Fruit fly (Drosophila melanogaster): ENCODE measurements around the gene kek5.

Gene kek5

DNA sequence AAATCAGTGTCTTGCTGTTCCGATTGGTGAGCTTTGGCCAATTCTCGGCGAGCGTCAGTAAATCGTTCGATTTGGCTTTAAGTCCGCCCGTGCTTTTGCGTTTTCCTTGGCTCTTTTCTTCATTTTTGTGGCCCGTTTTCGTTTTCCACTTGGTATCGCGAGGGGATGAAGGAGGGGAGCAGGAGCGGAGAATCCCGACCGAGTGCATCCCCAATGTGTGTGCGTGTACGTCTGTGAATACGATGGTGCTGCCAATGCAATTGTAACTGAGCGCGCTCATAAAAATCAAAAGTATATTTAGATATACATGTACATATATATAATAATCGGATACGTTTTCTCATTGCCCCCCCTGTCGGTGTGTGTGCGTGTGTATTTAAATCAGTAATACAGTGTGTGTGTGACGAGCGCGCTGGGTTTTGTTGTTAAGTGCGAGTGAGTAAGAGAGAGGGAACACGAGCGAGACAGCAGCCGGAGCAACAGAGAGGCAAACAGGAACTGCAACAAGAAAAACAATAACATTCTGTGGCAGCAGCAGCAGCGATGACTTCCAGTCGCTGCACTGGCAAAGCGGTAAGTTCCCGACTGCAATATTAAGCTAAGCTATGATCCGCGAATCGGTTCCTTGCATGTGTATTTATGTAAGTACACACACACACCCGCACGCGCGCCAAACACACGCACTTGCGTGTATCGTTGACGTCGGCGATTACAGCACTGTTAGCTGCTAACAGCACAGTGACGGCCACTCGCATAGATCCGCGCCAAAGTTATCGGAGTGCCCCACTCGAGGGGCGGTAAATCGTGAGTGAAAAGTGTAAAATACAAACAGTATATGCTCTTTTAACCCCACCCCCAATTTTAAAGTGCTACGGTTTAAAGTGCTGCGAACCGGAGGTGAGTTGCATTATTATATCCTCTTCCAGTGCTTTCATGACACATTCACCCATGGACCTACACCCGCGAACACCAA is 142.9 kb downstream of the kek5 start (continued):
- TF ChIP-seq Ets65A (GFP tag) (peak; percentile 95), Ravus (GFP tag; IDR thresholded peaks at IDR 0.05) (no peak; the same call in 1 of the 2 replicates), CG32532 (GFP tag; IDR thresholded peaks at IDR 0.05) (peak; percentile 94), bigmax (GFP tag; optimal IDR thresholded peaks at IDR 0.05) (no peak), CG9932 (GFP tag; IDR thresholded peaks at IDR 0.05) (peak; percentile 67), Six4 (GFP tag; optimal IDR thresholded peaks at IDR 0.05) (no peak), danr (GFP tag; IDR thresholded peaks at IDR 0.05) (no peak), Doc3 (GFP tag; IDR thresholded peaks at IDR 0.05; ENCODE audit: partially characterized antibody) (no peak; the same call in 2 of the 3 replicates), ash1 (GFP tag; optimal IDR thresholded peaks at IDR 0.05) (no peak), MTF-1 (GFP tag; optimal IDR thresholded peaks at IDR 0.05; ENCODE audit: borderline replicate concordance) (peak; percentile 24), Hsf (GFP tag; optimal IDR thresholded peaks at IDR 0.05) (peak; percentile 38), zf30C (GFP tag; optimal IDR thresholded peaks at IDR 0.05) (no peak), Opbp (GFP tag; IDR thresholded peaks at IDR 0.05; ENCODE audit: partially characterized antibody) (no peak), CG10209 (GFP tag; optimal IDR thresholded peaks at IDR 0.05) (peak; percentile 42), zfh1 (GFP tag; IDR thresholded peaks at IDR 0.05) (peak; percentile 57; the same call in 2 of the 3 replicates), CG10654 (GFP tag; optimal IDR thresholded peaks at IDR 0.05) (peak; percentile 32), CG17829 (tag; optimal IDR thresholded peaks at IDR 0.05) (peak; percentile 53), ttk (GFP tag; IDR thresholded peaks at IDR 0.05) (0 out of 2 replicates have a peak, but pooled peaks have one; percentile 25), CG10979 (tag; optimal IDR thresholded peaks at IDR 0.05) (peak; percentile 46), CG18476 (GFP tag; optimal IDR thresholded peaks at IDR 0.05) (no peak), C15 (GFP tag; IDR thresholded peaks at IDR 0.05) (no peak), CG10267 (tag; optimal IDR thresholded peaks at IDR 0.05) (no peak), CG9727 (GFP tag; optimal IDR thresholded peaks at IDR 0.05) (peak; percentile 59), gce (GFP tag; IDR thresholded peaks at IDR 0.05) (peak; percentile 70; the same call in 1 of the 3 replicates), gem (tag; optimal IDR thresholded peaks at IDR 0.05) (peak; percentile 73), Sry-δ (GFP tag; optimal IDR thresholded peaks at IDR 0.05) (peak; percentile 24), sug (tag; optimal IDR thresholded peaks at IDR 0.05) (peak; percentile 81), Dfd (GFP tag; optimal IDR thresholded peaks at IDR 0.05) (no peak), CkIIα-i1 (GFP tag; IDR thresholded peaks at IDR 0.05) (no peak), dimm (GFP tag; IDR thresholded peaks at IDR 0.05) (no peak), Rfx (GFP tag; IDR thresholded peaks at IDR 0.05) (peak; percentile 76), CG43689 (GFP tag; IDR thresholded peaks at IDR 0.05) (no peak), cwo (GFP tag; optimal IDR thresholded peaks at IDR 0.05) (peak; percentile 60), CG6813 (GFP tag; optimal IDR thresholded peaks at IDR 0.05) (peak; percentile 49), CG15011 (GFP tag; optimal IDR thresholded peaks at IDR 0.05) (no peak), nau (GFP tag; optimal IDR thresholded peaks at IDR 0.05) (no peak), CG8281 (tag; optimal IDR thresholded peaks at IDR 0.05) (peak; percentile 45), repo (GFP tag; optimal IDR thresholded peaks at IDR 0.05) (no peak), CG8924 (tag; optimal IDR thresholded peaks at IDR 0.05) (peak; percentile 34), CG17359 (tag; optimal IDR thresholded peaks at IDR 0.05) (peak; percentile 44), Trl (optimal IDR thresholded peaks at IDR 0.05) (no peak), Trl (GFP tag; optimal IDR thresholded peaks at IDR 0.05) (peak; percentile 48), seq (GFP tag; IDR thresholded peaks at IDR 0.05) (peak; percentile 56; the same call in 1 of the 2 replicates), Sox102F (GFP tag; optimal IDR thresholded peaks at IDR 0.05) (no peak), Nf-YB (GFP tag; optimal IDR thresholded peaks at IDR 0.05) (no peak), fd3F (GFP tag; optimal IDR thresholded peaks at IDR 0.05) (peak; percentile 45), vnd (GFP tag; IDR thresholded peaks at IDR 0.05; ENCODE audit: partially characterized antibody) (no peak), CG13123 (GFP tag; optimal IDR thresholded peaks at IDR 0.05) (no peak)

All from whole organism, embryonic.